Fruit fly (Drosophila melanogaster) whole organism, embryonic: ENCODE measurements around the gene RpS26.

Experiments
- CG10959 ChIP-seq: fragments of 200-800 bp; sonication (Bioruptor generic); IDR thresholded peaks from 2 replicates; pipeline ENCODE4 v1.3.6; 2022; ENCODE audit warnings: missing biosample characterization, missing genetic modification characterization
- CG14014 ChIP-seq: fragments of 200-800 bp; sonication (Bioruptor generic); IDR thresholded peaks from 2 replicates; pipeline ENCODE4 v1.3.6; 2022; ENCODE audit warnings: missing biosample characterization, missing genetic modification characterization

DNA sequence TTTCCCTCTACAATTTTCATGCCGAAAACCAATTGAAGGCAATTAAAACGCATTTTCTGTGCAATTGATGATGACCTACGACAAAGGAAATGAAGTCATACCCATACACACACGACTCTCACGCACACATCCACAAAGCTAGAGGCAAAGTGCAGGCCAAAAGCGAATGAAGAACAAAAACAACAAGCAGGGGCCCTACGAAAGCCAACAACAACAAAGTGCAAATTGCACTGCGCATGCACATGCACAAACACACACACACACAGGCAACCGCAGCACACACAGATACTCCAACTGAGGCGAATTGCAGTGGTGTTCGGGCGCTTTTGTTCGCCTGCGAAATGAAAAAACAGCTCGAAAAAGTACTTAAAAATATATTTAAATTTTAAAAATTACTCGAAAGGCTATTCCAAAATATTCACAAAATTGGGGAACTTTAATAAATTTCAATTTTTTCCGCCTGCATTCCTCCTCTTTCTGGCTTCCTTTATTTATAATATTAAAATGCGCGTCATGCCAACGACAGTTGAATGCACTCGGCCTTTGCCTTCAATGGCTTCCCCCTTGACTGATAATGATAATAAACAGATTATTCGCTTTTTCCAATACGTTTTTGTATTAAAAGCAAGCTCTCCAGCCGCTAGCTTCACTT, 14.0 kb upstream of the RpS26 start:
- TF ChIP-seq CG14014 (GFP tag; lab: Robert Waterston, UW) (no peak), CG10959 (GFP tag; lab: Robert Waterston, UW) (no peak)
